Worm (Caenorhabditis elegans): Measurements from ENCODE around the gene uaf-2.

- no peak for TF ChIP-seq eor-1 (tag; optimal IDR thresholded peaks at IDR 0.05)
- no peak for TF ChIP-seq nhr-67 (tag; optimal IDR thresholded peaks at IDR 0.05)
- no peak for TF ChIP-seq ama-1 (optimal IDR thresholded peaks at IDR 0.05)
- TF ChIP-seq ceh-16 (tag; optimal IDR thresholded peaks at IDR 0.05): no peak
- TF ChIP-seq elt-3 (tag; optimal IDR thresholded peaks at IDR 0.05): no peak
- no peak for TF ChIP-seq fos-1 (tag; optimal IDR thresholded peaks at IDR 0.05)
- no peak for TF ChIP-seq nhr-28 (tag; optimal IDR thresholded peaks at IDR 0.05)
- TF ChIP-seq pqm-1 (tag; optimal IDR thresholded peaks at IDR 0.05): no peak
Measured at ce11 chrIV:17100628-17101338, 17.8 kb downstream of the uaf-2 start.
